Worm (Caenorhabditis elegans) whole organism, young adult: ENCODE results near the gene kel-8.

Source experiments
- B0261.1 ChIP-seq: sonication (generic microtip); optimal IDR thresholded peaks from 2 replicates; lab custom pipeline; 2016; ENCODE audit warnings: mild to moderate bottlenecking, missing genetic modification characterization, moderate library complexity, missing compliant biosample characterization
- B0336.3 ChIP-seq: fragments of 200-800 bp; sonication (Bioruptor generic); IDR thresholded peaks from 2 replicates; pipeline ENCODE4 v1.3.6; 2022; ENCODE audit warnings: missing genetic modification characterization, missing compliant biosample characterization
- F23B12.7 ChIP-seq: sonication (generic microtip); optimal IDR thresholded peaks from 2 replicates; lab custom pipeline; 2017; ENCODE audit warnings: missing genetic modification characterization, mild to moderate bottlenecking, missing compliant biosample characterization, antibody characterized with exemption, moderate library complexity; ENCODE audit not compliant: insufficient read depth
- F37B4.10 ChIP-seq: fragments of 200-800 bp; sonication (Bioruptor generic); IDR thresholded peaks from 2 replicates; pipeline ENCODE4 v1.3.6; 2022; ENCODE audit warnings: missing genetic modification characterization, missing compliant biosample characterization
- F55B11.4 ChIP-seq: sonication (generic microtip); optimal IDR thresholded peaks from 2 replicates; lab custom pipeline; 2016; ENCODE audit warnings: missing compliant biosample characterization, missing genetic modification characterization, borderline replicate concordance; ENCODE audit not compliant: insufficient read depth
- K12H6.12 ChIP-seq: fragments of 200-800 bp; sonication (Bioruptor generic); optimal IDR thresholded peaks from 2 replicates; lab custom pipeline; 2018; ENCODE audit warnings: mild to moderate bottlenecking, missing genetic modification characterization, missing compliant biosample characterization
- T26A5.8 ChIP-seq: sonication (generic microtip); optimal IDR thresholded peaks from 2 replicates; lab custom pipeline; 2016; ENCODE audit warnings: missing genetic modification characterization, missing compliant biosample characterization
- Y95B8A.8 ChIP-seq: fragments of 200-800 bp; sonication (Bioruptor generic); IDR thresholded peaks from 2 replicates; pipeline ENCODE4 v1.3.6; 2022; ENCODE audit warnings: missing genetic modification reagents, missing genetic modification characterization, missing compliant biosample characterization
- ama-1 ChIP-seq, 3 experiments: fragments of 150-350 bp in 1 of 3; sonication (generic microtip) in 2 of 3; optimal IDR thresholded peaks; 2 replicates each; lab custom pipeline; 2014 to 2018; ENCODE audit warnings: missing biosample characterization in 2 of 3, missing genetic modification characterization in 2 of 3, missing genetic modification reagents in 2 of 3
- aptf-2 ChIP-seq: fragments of 200-800 bp; sonication (Bioruptor generic); conservative IDR thresholded peaks from 2 replicates; pipeline ENCODE4 v1.3.6; 2022; ENCODE audit warnings: missing genetic modification reagents, missing genetic modification characterization, missing compliant biosample characterization
- athp-1 ChIP-seq: sonication (generic microtip); optimal IDR thresholded peaks from 2 replicates; lab custom pipeline; 2017; ENCODE audit warnings: mild to moderate bottlenecking, missing genetic modification characterization, missing compliant biosample characterization
- ccch-3 ChIP-seq: fragments of 200-800 bp; sonication (Bioruptor generic); optimal IDR thresholded peaks from 2 replicates; lab custom pipeline; 2018; ENCODE audit warnings: mild to moderate bottlenecking, missing genetic modification characterization, missing compliant biosample characterization
- ceh-100 ChIP-seq: fragments of 200-800 bp; sonication (Bioruptor generic); IDR thresholded peaks from 2 replicates; pipeline ENCODE4 v1.3.6; 2022; ENCODE audit warnings: missing genetic modification reagents, missing genetic modification characterization, missing compliant biosample characterization
- ceh-27 ChIP-seq: fragments of 200-800 bp; sonication (Bioruptor generic); optimal IDR thresholded peaks from 2 replicates; lab custom pipeline; 2018; ENCODE audit warnings: mild to moderate bottlenecking, missing genetic modification characterization, moderate library complexity, missing compliant biosample characterization
- egl-18 ChIP-seq: fragments of 200-800 bp; sonication (Bioruptor generic); IDR thresholded peaks from 2 replicates; pipeline ENCODE4 v1.3.6; 2022; ENCODE audit warnings: missing genetic modification reagents, missing genetic modification characterization, missing compliant biosample characterization
- egl-44 ChIP-seq: fragments of 200-800 bp; sonication (Bioruptor generic); IDR thresholded peaks from 2 replicates; pipeline ENCODE4 v1.3.6; 2022; ENCODE audit warnings: missing genetic modification reagents, missing genetic modification characterization, missing compliant biosample characterization
- egrh-3 ChIP-seq: fragments of 200-800 bp; sonication (Bioruptor generic); IDR thresholded peaks from 2 replicates; pipeline ENCODE4 v1.3.6; 2022; ENCODE audit warnings: missing genetic modification reagents, missing genetic modification characterization, missing compliant biosample characterization
- gei-17 ChIP-seq: fragments of 200-800 bp; sonication (Bioruptor generic); optimal IDR thresholded peaks from 2 replicates; lab custom pipeline; 2018; ENCODE audit warnings: mild to moderate bottlenecking, missing genetic modification characterization, missing compliant biosample characterization
- hlh-12 ChIP-seq: sonication (generic microtip); optimal IDR thresholded peaks from 2 replicates; lab custom pipeline; 2016; ENCODE audit warnings: missing genetic modification characterization, missing compliant biosample characterization
- hmg-1.2 ChIP-seq: fragments of 200-800 bp; sonication (Bioruptor generic); IDR thresholded peaks from 2 replicates; pipeline ENCODE4 v1.3.6; 2022; ENCODE audit warnings: missing genetic modification reagents, missing genetic modification characterization, missing compliant biosample characterization
- hrde-1 ChIP-seq: sonication (generic microtip); optimal IDR thresholded peaks from 2 replicates; lab custom pipeline; 2016; ENCODE audit warnings: missing genetic modification characterization, mild to moderate bottlenecking, missing compliant biosample characterization, moderate library complexity, missing genotype, missing genetic modification reagents, borderline replicate concordance
- let-526 ChIP-seq: fragments of 200-800 bp; sonication (Bioruptor generic); IDR thresholded peaks from 2 replicates; pipeline ENCODE4 v1.3.6; 2022; ENCODE audit warnings: missing genetic modification reagents, missing genetic modification characterization, missing compliant biosample characterization
- lin-26 ChIP-seq: fragments of 200-800 bp; sonication (Bioruptor generic); IDR thresholded peaks from 2 replicates; pipeline ENCODE4 v1.3.6; 2022; ENCODE audit warnings: missing genetic modification reagents, missing genetic modification characterization, missing compliant biosample characterization
- lin-40 ChIP-seq: sonication (generic microtip); optimal IDR thresholded peaks from 2 replicates; lab custom pipeline; 2016; ENCODE audit warnings: missing genetic modification characterization, mild to moderate bottlenecking, missing compliant biosample characterization, missing genotype, missing genetic modification reagents
- lir-1 ChIP-seq: fragments of 200-800 bp; sonication (Bioruptor generic); conservative IDR thresholded peaks from 2 replicates; pipeline ENCODE4 v1.3.6; 2022; ENCODE audit warnings: missing genetic modification reagents, missing genetic modification characterization, missing compliant biosample characterization
- lsy-27 ChIP-seq: sonication (generic microtip); optimal IDR thresholded peaks from 2 replicates; lab custom pipeline; 2017; ENCODE audit warnings: missing genetic modification characterization, mild to moderate bottlenecking, missing compliant biosample characterization, antibody characterized with exemption, missing genotype, borderline replicate concordance; ENCODE audit not compliant: insufficient read depth
- madf-3 ChIP-seq: fragments of 200-800 bp; sonication (Bioruptor generic); IDR thresholded peaks from 2 replicates; pipeline ENCODE4 v1.3.6; 2022; ENCODE audit warnings: missing genetic modification reagents, missing genetic modification characterization, missing compliant biosample characterization
- madf-6 ChIP-seq: fragments of 200-800 bp; sonication (Bioruptor generic); IDR thresholded peaks from 2 replicates; pipeline ENCODE4 v1.3.6; 2022; ENCODE audit warnings: missing genetic modification reagents, missing genetic modification characterization, missing compliant biosample characterization
- mel-28 ChIP-seq: sonication (generic microtip); optimal IDR thresholded peaks from 2 replicates; lab custom pipeline; 2016; ENCODE audit warnings: borderline replicate concordance, mild to moderate bottlenecking, missing genetic modification characterization, missing compliant biosample characterization
- nfyb-1 ChIP-seq: fragments of 200-800 bp; sonication (Bioruptor generic); IDR thresholded peaks from 2 replicates; pipeline ENCODE4 v1.3.6; 2022; ENCODE audit warnings: missing genetic modification reagents, missing genetic modification characterization, missing compliant biosample characterization
- nhr-120 ChIP-seq: fragments of 200-800 bp; sonication (Bioruptor generic); IDR thresholded peaks from 2 replicates; pipeline ENCODE4 v1.3.6; 2022; ENCODE audit warnings: missing genetic modification characterization, missing compliant biosample characterization
- nhr-179 ChIP-seq: sonication (generic microtip); optimal IDR thresholded peaks from 2 replicates; lab custom pipeline; 2016; ENCODE audit warnings: mild to moderate bottlenecking, missing genetic modification characterization, missing compliant biosample characterization
- pha-4 ChIP-seq: fragments of 150-350 bp; sonication (generic microtip); optimal IDR thresholded peaks from 2 replicates; lab custom pipeline; 2014; ENCODE audit warnings: missing biosample characterization, missing genetic modification reagents, missing genetic modification characterization
- rec-8 ChIP-seq, 2 experiments: sonication (generic microtip); optimal IDR thresholded peaks; 2 replicates each; lab custom pipeline; 2016; ENCODE audit warnings: mild to moderate bottlenecking in 2 of 2, missing genetic modification characterization in 2 of 2, missing genetic modification reagents in 2 of 2, missing genotype in 2 of 2, missing biosample characterization in 1 of 2, missing compliant biosample characterization in 1 of 2, moderate library complexity in 1 of 2
- snpc-1.3 ChIP-seq: sonication (generic microtip); optimal IDR thresholded peaks from 2 replicates; lab custom pipeline; 2017; ENCODE audit warnings: missing genetic modification characterization, mild to moderate bottlenecking, missing compliant biosample characterization, antibody characterized with exemption, moderate library complexity, missing genotype, missing genetic modification reagents; ENCODE audit not compliant: insufficient read depth
- snpc-4 ChIP-seq, 5 experiments: fragments of 150-350 bp in 1 of 5; sonication (generic microtip) in 4 of 5; optimal IDR thresholded peaks; 2 replicates each; lab custom pipeline; 2014 to 2018; ENCODE audit warnings: missing genetic modification characterization in 5 of 5, missing biosample characterization in 3 of 5, antibody characterized with exemption in 2 of 5, mild to moderate bottlenecking in 2 of 5, missing compliant biosample characterization in 2 of 5, missing genotype in 2 of 5, moderate library complexity in 2 of 5, missing genetic modification reagents in 1 of 5
- tbx-9 ChIP-seq: sonication (generic microtip); optimal IDR thresholded peaks from 2 replicates; lab custom pipeline; 2016; ENCODE audit warnings: borderline replicate concordance, missing genetic modification characterization, inconsistent platforms, missing compliant biosample characterization
- zfh-2 ChIP-seq: fragments of 200-800 bp; sonication (Bioruptor generic); conservative IDR thresholded peaks from 2 replicates; pipeline ENCODE4 v1.3.6; 2022; ENCODE audit warnings: missing genetic modification reagents, missing genetic modification characterization, missing compliant biosample characterization
- ztf-22 ChIP-seq: fragments of 200-800 bp; sonication (Bioruptor generic); optimal IDR thresholded peaks from 2 replicates; lab custom pipeline; 2018; ENCODE audit warnings: mild to moderate bottlenecking, missing genetic modification characterization, moderate library complexity, missing compliant biosample characterization
- ztf-28 ChIP-seq: fragments of 200-800 bp; sonication (Bioruptor generic); IDR thresholded peaks from 2 replicates; pipeline ENCODE4 v1.3.6; 2022; ENCODE audit warnings: missing genetic modification reagents, missing genetic modification characterization, missing compliant biosample characterization
- ztf-3 ChIP-seq: fragments of 200-800 bp; sonication (Bioruptor generic); optimal IDR thresholded peaks from 2 replicates; lab custom pipeline; 2018; ENCODE audit warnings: mild to moderate bottlenecking, missing genetic modification characterization, missing compliant biosample characterization
- ztf-6 ChIP-seq: fragments of 200-800 bp; sonication (Bioruptor generic); IDR thresholded peaks from 2 replicates; pipeline ENCODE4 v1.3.6; 2022; ENCODE audit warnings: missing genetic modification reagents, missing genetic modification characterization, missing compliant biosample characterization

The kel-8 gene

DNA sequence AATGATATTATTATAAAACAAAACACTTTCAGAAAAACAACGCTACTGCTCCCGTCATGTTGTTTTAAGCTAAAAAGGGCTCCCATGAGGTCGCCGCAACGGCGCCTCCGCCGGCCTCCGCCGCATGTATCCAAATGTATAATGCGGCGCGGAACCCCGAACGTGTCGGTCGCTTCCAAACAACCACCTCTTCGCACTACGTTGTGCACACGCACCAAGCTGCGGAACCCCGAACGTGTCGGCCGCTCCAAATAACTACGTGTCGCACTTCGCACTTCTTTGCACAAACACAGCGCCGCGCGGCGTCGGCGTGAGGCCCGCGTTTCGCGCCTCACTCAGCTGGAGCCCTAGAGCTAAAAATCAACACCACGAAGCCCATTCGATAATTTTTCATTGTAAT, 45.7 kb downstream of the kel-8 start (continued):
- TF ChIP-seq madf-3 (GFP tag; lab: Robert Waterston, UW) (no peak), lin-40 (tag; lab: Kevin White, UChicago) (no peak), ztf-28 (no peak), athp-1 (tag; lab: Kevin White, UChicago) (no peak), ccch-3 (no peak), ceh-100 (GFP tag; lab: Robert Waterston, UW) (no peak), nhr-120 (GFP tag; lab: Robert Waterston, UW) (no peak), hmg-1.2 (GFP tag; lab: Robert Waterston, UW) (peak; percentile 25; the same call in 1 of the 2 replicates), F55B11.4 (tag; lab: Kevin White, UChicago) (no peak), F37B4.10 (GFP tag; lab: Robert Waterston, UW) (0 out of 2 replicates have a peak, but pooled peaks have one; percentile 65), pha-4 (tag; lab: Kevin White, UChicago) (no peak), B0261.1 (tag; lab: Kevin White, UChicago) (no peak), snpc-4 (GFP tag; optimal IDR thresholded peaks at IDR 0.05; lab: Kevin White, UChicago) (no peak), snpc-4 (tag; optimal IDR thresholded peaks at IDR 0.05; lab: Kevin White, UChicago) (peak in 2 of 4 experiments; percentile 71 to 89), gei-17 (GFP tag; lab: Kevin White, UChicago) (no peak)

ce11 chrV:2718688-2719185, 47.5 kb downstream of the kel-8 start, which contains the start of gene srt-29:
srt-29 (minus strand) TSS chrV:2719135.
- TF ChIP-seq ztf-28 = 0 out of 2 replicates have a peak, but pooled peaks have one; percentile 13
- TF ChIP-seq snpc-4 (GFP tag; optimal IDR thresholded peaks at IDR 0.05; lab: Kevin White, UChicago) = no peak
- peak in 1 of 4 experiments; percentile 51 for TF ChIP-seq snpc-4 (tag; optimal IDR thresholded peaks at IDR 0.05; lab: Kevin White, UChicago)
- TF ChIP-seq zfh-2 = peak; percentile 88
- TF ChIP-seq egrh-3 (GFP tag; lab: Robert Waterston, UW) = peak; percentile 72; the same call in 1 of the 2 replicates
- no peak for TF ChIP-seq K12H6.12 (tag; lab: Kevin White, UChicago)

- no peak for TF ChIP-seq B0336.3 (GFP tag; lab: Robert Waterston, UW)
- no peak for TF ChIP-seq ceh-100 (GFP tag; lab: Robert Waterston, UW)
- no peak for TF ChIP-seq madf-6
- TF ChIP-seq ztf-6 (GFP tag; lab: Robert Waterston, UW) = no peak
- no peak for TF ChIP-seq ztf-3 (GFP tag; lab: Kevin White, UChicago)
- TF ChIP-seq let-526 (GFP tag; lab: Robert Waterston, UW) = no peak
- no peak for TF ChIP-seq rec-8 (tag; optimal IDR thresholded peaks at IDR 0.05; lab: Kevin White, UChicago)
- no peak for TF ChIP-seq egl-18
- TF ChIP-seq hlh-12 (tag; lab: Kevin White, UChicago) = no peak
- no peak for TF ChIP-seq aptf-2
- no peak for TF ChIP-seq ztf-22 (GFP tag; lab: Kevin White, UChicago)
- TF ChIP-seq ceh-27 (GFP tag; lab: Kevin White, UChicago) = no peak
- TF ChIP-seq tbx-9 (tag; lab: Kevin White, UChicago) = no peak
- no peak for TF ChIP-seq zfh-2
- TF ChIP-seq hmg-1.2 (GFP tag; lab: Robert Waterston, UW) = no peak
These were observed 49.5 kb downstream of the kel-8 start, which contains the start of gene srt-27 for ce11 chrV:2720763-2721162. srt-27 (minus strand) TSS chrV:2720863.

DNA sequence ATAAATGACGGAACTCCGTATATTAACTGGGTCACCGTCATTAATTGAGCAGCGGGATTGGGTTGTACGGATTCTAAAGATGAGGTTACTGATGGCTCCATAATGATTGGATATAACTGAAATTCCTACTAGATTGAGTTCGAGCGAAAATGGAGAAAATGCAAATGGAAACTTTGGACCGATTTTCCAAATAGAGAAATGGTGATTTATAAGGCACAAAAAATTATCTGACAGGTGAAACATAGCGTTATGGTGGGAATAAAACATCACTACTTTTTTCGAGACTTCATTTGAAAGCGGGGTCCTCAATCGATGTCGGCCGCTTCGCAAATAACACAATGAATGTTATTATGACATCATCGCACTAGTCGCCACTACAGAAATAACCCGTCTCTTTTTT, 51.3 kb downstream of the kel-8 start, which contains the start of gene srg-60:
TSS of gene srg-60 (minus strand) at position 101 of the 400 bp plus-strand sequence.
- TF ChIP-seq nfyb-1 (GFP tag; lab: Robert Waterston, UW) (no peak), ama-1 (optimal IDR thresholded peaks at IDR 0.05; lab: Kevin White, UChicago) (no peak), ama-1 (GFP tag; optimal IDR thresholded peaks at IDR 0.05; lab: Kevin White, UChicago) (no peak), lsy-27 (tag; lab: Kevin White, UChicago) (no peak), lin-26 (GFP tag; lab: Robert Waterston, UW) (no peak), egl-44 (GFP tag; lab: Robert Waterston, UW) (no peak), snpc-1.3 (tag; lab: Kevin White, UChicago) (no peak), F23B12.7 (tag; lab: Kevin White, UChicago) (no peak), mel-28 (tag; lab: Kevin White, UChicago) (no peak), nhr-179 (tag; lab: Kevin White, UChicago) (no peak), T26A5.8 (tag; lab: Kevin White, UChicago) (no peak), Y95B8A.8 (GFP tag; lab: Robert Waterston, UW) (no peak), hrde-1 (tag; lab: Kevin White, UChicago) (no peak), lir-1 (no peak)
